Worm (Caenorhabditis elegans): ENCODE results near the gene T02G5.3.

- TF ChIP-seq ama-1 (optimal IDR thresholded peaks at IDR 0.05) (no peak), ceh-82 (tag; optimal IDR thresholded peaks at IDR 0.05) (no peak), lsy-12 (tag; optimal IDR thresholded peaks at IDR 0.05) (no peak), snpc-4 (tag; optimal IDR thresholded peaks at IDR 0.05) (peak; percentile 64), nhr-28 (tag; optimal IDR thresholded peaks at IDR 0.05) (no peak), pha-4 (tag; optimal IDR thresholded peaks at IDR 0.05) (peak; percentile 83), fkh-10 (GFP tag; optimal IDR thresholded peaks at IDR 0.05) (no peak), nhr-12 (tag; optimal IDR thresholded peaks at IDR 0.05) (no peak), nhr-237 (tag; optimal IDR thresholded peaks at IDR 0.05) (no peak)
These were observed 43.0 kb upstream of the T02G5.3 start, which contains the start of the genes tcer-1 and ZK1127.5 for ce11 chrII:7050021-7050722.

Data from whole organism, L3 larva.